Worm (Caenorhabditis elegans) whole organism, L1 larva: ENCODE data around the gene agxt-1.

ENCODE experiments used
- ceh-8 ChIP-seq: fragments of 200-800 bp; sonication (Bioruptor generic); optimal IDR thresholded peaks from 2 replicates; lab custom pipeline; 2018; ENCODE audit warnings: mild to moderate bottlenecking, missing genetic modification characterization, moderate library complexity, missing compliant biosample characterization
- elt-3 ChIP-seq, 6 experiments: fragments of 150-350 bp in 1 of 6; sonication (generic microtip); optimal IDR thresholded peaks; 2 replicates each; lab custom pipeline; 2017 to 2018; ENCODE audit warnings: missing biosample characterization in 6 of 6, missing genetic modification characterization in 6 of 6, inconsistent platforms in 1 of 6
- pqm-1 ChIP-seq: sonication (generic microtip); optimal IDR thresholded peaks from 3 replicates; lab custom pipeline; 2017; ENCODE audit warnings: missing biosample characterization, missing genetic modification characterization

DNA sequence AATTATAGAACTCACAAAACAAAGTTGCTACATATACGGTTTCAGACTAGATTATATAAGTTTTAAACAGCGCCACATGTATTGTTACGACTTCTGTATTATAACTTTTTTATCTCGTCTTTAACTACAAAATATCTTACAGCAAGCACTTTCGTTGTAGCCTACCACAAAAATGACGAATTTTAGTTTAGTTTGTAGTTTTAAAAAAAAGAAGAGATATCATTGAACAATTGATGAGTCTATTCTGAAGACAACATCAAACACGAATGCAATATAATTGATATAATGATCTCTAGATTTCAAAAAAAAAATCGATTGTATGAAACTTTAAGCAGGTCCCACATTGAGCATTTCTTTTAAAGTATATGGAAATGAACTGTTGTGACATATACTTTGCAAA is 31.2 kb upstream of the agxt-1 start:
- TF ChIP-seq ceh-8 (GFP tag; lab: Kevin White, UChicago) (no peak), pqm-1 (tag; lab: Kevin White, UChicago) (no peak), elt-3 (tag; optimal IDR thresholded peaks at IDR 0.05; lab: Kevin White, UChicago) (no peak)
